Worm (Caenorhabditis elegans) whole organism, L2 larva: ENCODE measurements around the gene clc-6.

Experiments
- C34F6.9 ChIP-seq: fragments of 150-350 bp; optimal IDR thresholded peaks from 2 replicates; lab custom pipeline; 2014; ENCODE audit warnings: missing biosample characterization, missing genetic modification characterization
- F13H6.1 ChIP-seq: sonication (generic microtip); optimal IDR thresholded peaks from 2 replicates; lab custom pipeline; 2016; ENCODE audit warnings: missing genetic modification characterization, missing compliant biosample characterization
- R02D3.7 ChIP-seq: fragments of 150-350 bp; optimal IDR thresholded peaks from 2 replicates; lab custom pipeline; 2014; ENCODE audit warnings: missing biosample characterization, missing genetic modification characterization
- Y55F3AM.14 ChIP-seq: fragments of 200-800 bp; sonication (Bioruptor generic); optimal IDR thresholded peaks from 2 replicates; lab custom pipeline; 2018; ENCODE audit warnings: mild to moderate bottlenecking, missing genetic modification characterization, missing compliant biosample characterization
- ZK546.5 ChIP-seq: sonication (generic microtip); optimal IDR thresholded peaks from 2 replicates; lab custom pipeline; 2017; ENCODE audit warnings: missing biosample characterization, missing genetic modification characterization
- alr-1 ChIP-seq: fragments of 150-350 bp; optimal IDR thresholded peaks from 2 replicates; lab custom pipeline; 2014; ENCODE audit warnings: missing biosample characterization, missing genetic modification characterization
- aly-2 ChIP-seq: fragments of 150-350 bp; optimal IDR thresholded peaks from 2 replicates; lab custom pipeline; 2014; ENCODE audit warnings: missing biosample characterization, missing genetic modification characterization
- ama-1 ChIP-seq: fragments of 150-350 bp; optimal IDR thresholded peaks from 2 replicates; lab custom pipeline; 2018; ENCODE audit warnings: inconsistent platforms
- blmp-1 ChIP-seq: sonication (generic microtip); optimal IDR thresholded peaks from 2 replicates; lab custom pipeline; 2017; ENCODE audit warnings: missing genetic modification characterization, mild to moderate bottlenecking, missing compliant biosample characterization, antibody characterized with exemption, moderate library complexity; ENCODE audit not compliant: insufficient read depth
- ceh-82 ChIP-seq: fragments of 150-350 bp; optimal IDR thresholded peaks from 2 replicates; lab custom pipeline; 2014; ENCODE audit warnings: missing biosample characterization, missing genetic modification characterization
- crh-2 ChIP-seq: sonication (generic microtip); optimal IDR thresholded peaks from 2 replicates; lab custom pipeline; 2017; ENCODE audit warnings: missing biosample characterization, missing genetic modification characterization
- dmd-4 ChIP-seq: sonication (generic microtip); optimal IDR thresholded peaks from 2 replicates; lab custom pipeline; 2017; ENCODE audit warnings: missing biosample characterization, missing genetic modification characterization
- egl-27 ChIP-seq: sonication (generic microtip); optimal IDR thresholded peaks from 3 replicates; lab custom pipeline; 2017; ENCODE audit warnings: missing biosample characterization, missing genetic modification reagents, missing genetic modification characterization
- elt-1 ChIP-seq: fragments of 150-350 bp; optimal IDR thresholded peaks from 2 replicates; lab custom pipeline; 2014; ENCODE audit warnings: missing biosample characterization, missing genetic modification characterization
- elt-3 ChIP-seq: sonication (generic microtip); optimal IDR thresholded peaks from 2 replicates; lab custom pipeline; 2017; ENCODE audit warnings: missing biosample characterization, missing genetic modification characterization
- fos-1 ChIP-seq: fragments of 150-350 bp; optimal IDR thresholded peaks from 2 replicates; lab custom pipeline; 2014; ENCODE audit warnings: missing biosample characterization, missing genetic modification characterization
- gmeb-1 ChIP-seq: fragments of 150-350 bp; optimal IDR thresholded peaks from 2 replicates; lab custom pipeline; 2014; ENCODE audit warnings: missing biosample characterization, missing genetic modification characterization
- lin-11 ChIP-seq: fragments of 150-350 bp; sonication (generic microtip); optimal IDR thresholded peaks from 2 replicates; lab custom pipeline; 2014; ENCODE audit warnings: missing biosample characterization, missing genetic modification characterization, inconsistent platforms, mixed read lengths
- lin-13 ChIP-seq: fragments of 150-350 bp; optimal IDR thresholded peaks from 2 replicates; lab custom pipeline; 2014; ENCODE audit warnings: missing biosample characterization, missing genetic modification reagents, missing genetic modification characterization
- lin-39 ChIP-seq: fragments of 150-350 bp; optimal IDR thresholded peaks from 2 replicates; lab custom pipeline; 2014; ENCODE audit warnings: missing biosample characterization, missing genetic modification reagents, missing genetic modification characterization
- mab-5 ChIP-seq: fragments of 150-350 bp; optimal IDR thresholded peaks from 2 replicates; lab custom pipeline; 2014; ENCODE audit warnings: missing biosample characterization, missing genetic modification characterization
- mbf-1 ChIP-seq: sonication (generic microtip); optimal IDR thresholded peaks from 2 replicates; lab custom pipeline; 2017; ENCODE audit warnings: missing biosample characterization, missing genetic modification characterization
- mdl-1 ChIP-seq, 2 experiments: fragments of 150-350 bp in 1 of 2; sonication (generic microtip) in 1 of 2; optimal IDR thresholded peaks; 2 replicates each; lab custom pipeline; 2017; ENCODE audit warnings: missing biosample characterization in 2 of 2, missing genetic modification characterization in 2 of 2
- nhr-10 ChIP-seq: sonication (generic microtip); optimal IDR thresholded peaks from 2 replicates; lab custom pipeline; 2017; ENCODE audit warnings: missing biosample characterization, missing genetic modification characterization
- nhr-12 ChIP-seq: fragments of 150-350 bp; optimal IDR thresholded peaks from 2 replicates; lab custom pipeline; 2014; ENCODE audit warnings: missing biosample characterization, missing genetic modification characterization
- nhr-129 ChIP-seq: fragments of 150-350 bp; optimal IDR thresholded peaks from 2 replicates; lab custom pipeline; 2014; ENCODE audit warnings: missing biosample characterization, missing genetic modification characterization
- nhr-21 ChIP-seq: fragments of 150-350 bp; optimal IDR thresholded peaks from 2 replicates; lab custom pipeline; 2014; ENCODE audit warnings: missing biosample characterization, missing genetic modification characterization
- nhr-237 ChIP-seq: fragments of 150-350 bp; optimal IDR thresholded peaks from 2 replicates; lab custom pipeline; 2014; ENCODE audit warnings: missing biosample characterization, missing genetic modification characterization
- peb-1 ChIP-seq: fragments of 150-350 bp; optimal IDR thresholded peaks from 2 replicates; lab custom pipeline; 2014; ENCODE audit warnings: missing biosample characterization, missing genetic modification characterization
- sem-4 ChIP-seq: fragments of 150-350 bp; optimal IDR thresholded peaks from 2 replicates; lab custom pipeline; 2014; ENCODE audit warnings: missing biosample characterization, missing genetic modification reagents, missing genetic modification characterization
- skn-1 ChIP-seq: sonication (generic microtip); optimal IDR thresholded peaks from 2 replicates; lab custom pipeline; 2017; ENCODE audit warnings: missing biosample characterization, missing genetic modification characterization
- sma-9 ChIP-seq, 2 experiments: fragments of 150-350 bp in 1 of 2; sonication (generic microtip) in 1 of 2; optimal IDR thresholded peaks; 2 replicates each; lab custom pipeline; 2014 to 2016; ENCODE audit warnings: missing genetic modification characterization in 2 of 2, mild to moderate bottlenecking in 1 of 2, missing biosample characterization in 1 of 2, missing compliant biosample characterization in 1 of 2, missing genetic modification reagents in 1 of 2, moderate library complexity in 1 of 2
- snpc-4 ChIP-seq: fragments of 150-350 bp; optimal IDR thresholded peaks from 2 replicates; lab custom pipeline; 2014; ENCODE audit warnings: missing biosample characterization, missing genetic modification characterization
- unc-39 ChIP-seq: fragments of 150-350 bp; optimal IDR thresholded peaks from 2 replicates; lab custom pipeline; 2014; ENCODE audit warnings: missing biosample characterization, missing genetic modification characterization
- unc-55 ChIP-seq: fragments of 150-350 bp; sonication (generic microtip); optimal IDR thresholded peaks from 3 replicates; lab custom pipeline; 2014; ENCODE audit warnings: missing biosample characterization, missing genetic modification reagents, missing genetic modification characterization
- unc-62 ChIP-seq: fragments of 150-350 bp; optimal IDR thresholded peaks from 2 replicates; lab custom pipeline; 2014; ENCODE audit warnings: missing biosample characterization, missing genetic modification reagents, missing genetic modification characterization
- ztf-1 ChIP-seq: fragments of 200-800 bp; sonication (Bioruptor generic); conservative IDR thresholded peaks from 2 replicates; pipeline ENCODE4 v1.3.6; 2022; ENCODE audit warnings: missing genetic modification characterization, missing compliant biosample characterization
- ztf-11 ChIP-seq: sonication (generic microtip); optimal IDR thresholded peaks from 2 replicates; lab custom pipeline; 2017; ENCODE audit warnings: missing biosample characterization, missing genetic modification characterization
- ztf-4 ChIP-seq: fragments of 150-350 bp; optimal IDR thresholded peaks from 2 replicates; lab custom pipeline; 2014; ENCODE audit warnings: missing biosample characterization, missing genetic modification characterization

Gene clc-6

DNA sequence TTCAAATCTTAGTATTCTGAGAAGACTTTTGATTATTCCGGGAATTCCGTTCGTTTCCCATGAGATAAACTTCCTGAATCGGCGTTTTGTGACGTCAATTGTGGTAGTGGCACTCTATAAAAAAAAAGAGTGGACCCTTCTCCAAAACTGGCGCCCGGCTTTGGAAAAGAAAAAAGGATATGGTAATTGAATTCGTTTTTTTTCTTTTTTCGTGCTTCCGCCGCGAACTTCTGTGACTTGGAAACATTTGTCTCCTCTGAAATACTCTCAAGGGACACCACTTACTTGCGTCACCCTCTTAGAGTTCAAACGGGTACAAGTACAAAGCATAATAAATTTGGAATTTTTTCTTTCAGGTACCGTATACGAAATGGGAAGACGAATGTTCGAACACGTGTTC is 23.3 kb downstream of the clc-6 start:
- TF ChIP-seq R02D3.7 (tag; lab: Kevin White, UChicago) = no peak
- no peak for TF ChIP-seq ztf-11 (tag; lab: Kevin White, UChicago)
- TF ChIP-seq Y55F3AM.14 = no peak
- TF ChIP-seq fos-1 (tag; lab: Kevin White, UChicago) = no peak
- no peak for TF ChIP-seq lin-11 (tag; lab: Kevin White, UChicago)
- TF ChIP-seq aly-2 (tag; lab: Kevin White, UChicago) = no peak
- TF ChIP-seq mdl-1 (tag; optimal IDR thresholded peaks at IDR 0.05; lab: Kevin White, UChicago) = no peak
- TF ChIP-seq egl-27 (tag; lab: Kevin White, UChicago) = no peak
- TF ChIP-seq F13H6.1 (tag; lab: Kevin White, UChicago) = peak; percentile 2
- peak; percentile 36 for TF ChIP-seq sma-9 (GFP tag; optimal IDR thresholded peaks at IDR 0.05; lab: Kevin White, UChicago)
- TF ChIP-seq sma-9 (tag; optimal IDR thresholded peaks at IDR 0.05; lab: Kevin White, UChicago) = no peak
- no peak for TF ChIP-seq elt-1 (tag; lab: Kevin White, UChicago)
- no peak for TF ChIP-seq nhr-237
- TF ChIP-seq alr-1 (tag; lab: Kevin White, UChicago) = no peak
- TF ChIP-seq unc-55 (GFP tag; lab: Kevin White, UChicago) = no peak
- no peak for TF ChIP-seq ama-1 (lab: Kevin White, UChicago)

ce11 chrV:11171906-11172305 is 24.1 kb downstream of the clc-6 start, which contains the start of gene T19C4.5:
T19C4.5 (plus strand) TSS chrV:11172213.
- TF ChIP-seq dmd-4 (tag; lab: Kevin White, UChicago) (no peak), Y55F3AM.14 (no peak), F13H6.1 (tag; lab: Kevin White, UChicago) (peak; percentile 6), C34F6.9 (peak; percentile 16), ztf-1 (no peak), nhr-129 (tag; lab: Kevin White, UChicago) (peak; percentile 16)
- TF ChIP-seq, all 48 proteins: peak for 3

DNA sequence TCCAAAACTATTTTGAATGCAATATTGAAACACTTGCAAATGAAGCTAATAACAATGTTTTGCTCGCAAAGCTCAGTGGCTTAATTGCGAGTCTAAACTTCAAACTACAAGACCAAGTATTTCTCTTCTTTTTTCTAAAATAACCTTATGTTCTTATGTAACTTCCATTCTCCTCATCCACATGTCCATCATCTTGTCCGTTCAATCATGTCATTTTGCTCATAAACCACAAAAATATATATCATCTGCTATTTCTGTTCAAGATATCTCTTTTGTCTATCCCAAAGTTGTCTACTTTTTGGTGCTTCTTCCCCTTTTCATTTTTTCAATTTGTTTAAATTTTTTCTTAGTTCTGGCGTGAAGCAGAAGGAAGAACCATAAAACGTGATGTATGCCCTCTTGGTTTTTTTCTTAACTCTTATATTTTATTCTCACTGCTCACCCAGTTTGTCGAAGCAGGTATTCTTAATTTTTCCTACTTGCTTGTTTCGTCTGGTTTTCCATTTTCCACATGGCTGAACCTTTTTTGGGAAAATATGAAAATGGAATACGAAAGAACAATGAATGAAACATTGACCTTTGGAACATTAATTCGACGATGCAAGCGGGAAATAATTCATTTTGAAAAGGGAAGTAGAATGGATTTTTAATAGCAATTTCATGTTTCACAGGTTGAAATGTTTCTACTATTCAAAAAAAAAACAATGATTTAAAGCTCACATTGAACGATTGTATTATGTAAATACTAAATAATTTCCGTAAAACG is 25.3 kb downstream of the clc-6 start:
- no peak for TF ChIP-seq nhr-12 (tag; lab: Kevin White, UChicago)
- TF ChIP-seq lin-13 = no peak
- no peak for TF ChIP-seq ztf-4
- TF ChIP-seq mab-5 (tag; lab: Kevin White, UChicago) = no peak
- no peak for TF ChIP-seq lin-39
- no peak for TF ChIP-seq ztf-11 (tag; lab: Kevin White, UChicago)
- no peak for TF ChIP-seq fos-1 (tag; lab: Kevin White, UChicago)
- no peak for TF ChIP-seq mbf-1 (tag; lab: Kevin White, UChicago)
- no peak for TF ChIP-seq peb-1 (tag; lab: Kevin White, UChicago)
- TF ChIP-seq nhr-10 (tag; lab: Kevin White, UChicago) = no peak

- TF ChIP-seq ama-1 (lab: Kevin White, UChicago) (no peak), sem-4 (tag; lab: Kevin White, UChicago) (peak; percentile 9)
Measured at ce11 chrV:11167745-11168144, 28.3 kb downstream of the clc-6 start.

ce11 chrV:11164475-11164874 is 31.5 kb downstream of the clc-6 start, which contains the start of gene srg-40:
srg-40 (minus strand) TSS chrV:11164575.
- TF ChIP-seq gmeb-1 (tag; lab: Kevin White, UChicago) (no peak), crh-2 (no peak), ztf-11 (tag; lab: Kevin White, UChicago) (no peak), blmp-1 (no peak)

DNA sequence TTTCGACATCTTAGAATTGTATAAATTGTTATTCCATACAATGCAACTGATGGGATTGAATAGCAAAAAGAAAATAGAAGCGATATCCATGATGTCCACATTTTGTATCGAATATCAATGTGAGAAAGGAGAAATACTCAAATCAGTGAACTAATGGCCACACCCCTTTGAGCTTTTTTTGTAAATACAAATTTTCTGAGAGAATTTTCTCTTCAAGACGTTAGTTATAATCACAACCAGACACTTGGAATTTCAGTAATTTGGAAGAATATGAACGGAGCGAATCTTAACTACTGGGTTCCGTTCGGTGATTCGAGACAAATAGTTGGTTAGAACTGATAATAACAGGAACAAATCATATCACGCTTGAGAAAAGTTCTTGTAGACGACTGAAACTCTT is 34.2 kb downstream of the clc-6 start, which contains the start of gene srg-41:
TSS of gene srg-41 (minus strand) at position 101 of the 400 bp plus-strand sequence.
- TF ChIP-seq ama-1 (lab: Kevin White, UChicago) (no peak), unc-62 (GFP tag; lab: Kevin White, UChicago) (no peak), gmeb-1 (tag; lab: Kevin White, UChicago) (no peak), unc-39 (tag; lab: Kevin White, UChicago) (no peak), nhr-10 (tag; lab: Kevin White, UChicago) (no peak), mdl-1 (tag; optimal IDR thresholded peaks at IDR 0.05; lab: Kevin White, UChicago) (no peak), aly-2 (tag; lab: Kevin White, UChicago) (no peak), ztf-4 (no peak), skn-1 (tag; lab: Kevin White, UChicago) (no peak), egl-27 (tag; lab: Kevin White, UChicago) (no peak), ZK546.5 (tag; lab: Kevin White, UChicago) (no peak), ceh-82 (no peak), nhr-21 (tag; lab: Kevin White, UChicago) (no peak), lin-13 (no peak), elt-1 (tag; lab: Kevin White, UChicago) (no peak), ztf-11 (tag; lab: Kevin White, UChicago) (no peak), ztf-1 (no peak), snpc-4 (tag; lab: Kevin White, UChicago) (no peak), elt-3 (tag; lab: Kevin White, UChicago) (no peak)
